Fruit fly (Drosophila melanogaster) whole organism, wandering third instar larva: ENCODE measurements around the gene CG33290.

Source experiments
- CG9705 ChIP-seq: fragments of 200-800 bp; sonication (Bioruptor generic); optimal IDR thresholded peaks from 2 replicates; lab custom pipeline; 2018; ENCODE audit warnings: missing biosample characterization, mild to moderate bottlenecking, missing genetic modification characterization
- CrebA ChIP-seq: fragments of 200-800 bp; sonication (Bioruptor generic); optimal IDR thresholded peaks from 2 replicates; lab custom pipeline; 2016; ENCODE audit warnings: missing biosample characterization, mild to moderate bottlenecking, missing genetic modification characterization, borderline replicate concordance
- Dfd ChIP-seq: fragments of >200 bp; optimal IDR thresholded peaks from 2 replicates; lab custom pipeline; 2017; ENCODE audit warnings: missing biosample characterization, missing genetic modification characterization
- Dif ChIP-seq: fragments of 200-275, 200-300 bp; sonication (Bioruptor generic); optimal IDR thresholded peaks from 2 replicates; lab custom pipeline; 2018; ENCODE audit warnings: missing biosample characterization, missing genetic modification characterization; ENCODE audit not compliant: partially characterized antibody
- GATAd ChIP-seq: sonication (Bioruptor generic); optimal IDR thresholded peaks from 2 replicates; lab custom pipeline; 2016; ENCODE audit warnings: missing biosample characterization, missing genetic modification characterization
- HLH106 ChIP-seq: fragments of 200-800 bp; optimal IDR thresholded peaks from 3 replicates; lab custom pipeline; 2019; ENCODE audit warnings: missing biosample characterization, mild to moderate bottlenecking, missing genetic modification characterization, moderate library complexity
- Hnf4 ChIP-seq: fragments of 200-800 bp; sonication (Bioruptor generic); optimal IDR thresholded peaks from 2 replicates; lab custom pipeline; 2016; ENCODE audit warnings: missing biosample characterization, mild to moderate bottlenecking, missing genetic modification characterization
- Hr78 ChIP-seq: fragments of >200 bp; optimal IDR thresholded peaks from 2 replicates; lab custom pipeline; 2017; ENCODE audit warnings: missing biosample characterization, missing genetic modification characterization
- Hr83 ChIP-seq: fragments of 200-300 bp; sonication (Bioruptor generic); optimal IDR thresholded peaks from 2 replicates; lab custom pipeline; 2016; ENCODE audit warnings: missing biosample characterization, mild to moderate bottlenecking, missing genetic modification characterization, moderate library complexity; ENCODE audit not compliant: poor library complexity, severe bottlenecking
- Jra ChIP-seq: sonication (Bioruptor generic); optimal IDR thresholded peaks from 2 replicates; lab custom pipeline; 2016; ENCODE audit warnings: missing biosample characterization, missing genetic modification characterization
- Myc ChIP-seq: fragments of >200 bp; optimal IDR thresholded peaks from 2 replicates; lab custom pipeline; 2017
- N ChIP-seq: fragments of >200 bp; optimal IDR thresholded peaks from 2 replicates; lab custom pipeline; 2018; ENCODE audit warnings: missing biosample characterization, missing external identifiers, missing genetic modification characterization
- OdsH ChIP-seq: fragments of 200-800 bp; sonication (Bioruptor generic); optimal IDR thresholded peaks from 2 replicates; lab custom pipeline; 2016; ENCODE audit warnings: missing biosample characterization, mild to moderate bottlenecking, missing genetic modification characterization
- Rel ChIP-seq, 2 experiments: fragments of 200-800 bp; sonication (Bioruptor generic) in 1 of 2; optimal IDR thresholded peaks; 2 replicates in 1 of 2; 3 replicates in 1 of 2; lab custom pipeline; 2016 to 2019; ENCODE audit warnings: mild to moderate bottlenecking in 2 of 2, missing biosample characterization in 2 of 2, missing genetic modification characterization in 2 of 2, moderate library complexity in 1 of 2
- Sp1 ChIP-seq: fragments of 200-800 bp; sonication (Bioruptor generic); optimal IDR thresholded peaks from 3 replicates; lab custom pipeline; 2019; ENCODE audit warnings: missing biosample characterization, mild to moderate bottlenecking, missing genetic modification characterization, moderate library complexity
- Vsx2 ChIP-seq: fragments of 200-300, 225-300 bp; sonication (Bioruptor generic); optimal IDR thresholded peaks from 2 replicates; lab custom pipeline; 2018; ENCODE audit warnings: missing biosample characterization, missing genetic modification characterization; ENCODE audit not compliant: partially characterized antibody
- br ChIP-seq: fragments of 200-800 bp; sonication (Bioruptor generic); optimal IDR thresholded peaks from 2 replicates; lab custom pipeline; 2016; ENCODE audit warnings: missing biosample characterization, missing genetic modification characterization
- dl ChIP-seq, 2 experiments: fragments of 175-275, 200-275 bp in 1 of 2; fragments of 200-275 bp in 1 of 2; sonication (Bioruptor generic); optimal IDR thresholded peaks; lab custom pipeline; 2018; ENCODE audit warnings: mild to moderate bottlenecking in 2 of 2, missing biosample characterization in 2 of 2, missing genetic modification characterization in 2 of 2, moderate library complexity in 2 of 2; ENCODE audit not compliant: partially characterized antibody in 2 of 2, insufficient read depth in 1 of 2
- dsf ChIP-seq: sonication (Bioruptor generic); optimal IDR thresholded peaks from 2 replicates; lab custom pipeline; 2016; ENCODE audit warnings: missing biosample characterization, missing genetic modification characterization, borderline replicate concordance
- ey ChIP-seq: fragments of 200-800 bp; sonication (Bioruptor generic); optimal IDR thresholded peaks from 2 replicates; lab custom pipeline; 2016; ENCODE audit warnings: missing biosample characterization, missing genetic modification characterization
- foxo ChIP-seq, 2 experiments: fragments of 200-800 bp; sonication (Bioruptor generic); optimal IDR thresholded peaks; 2 replicates in 1 of 2; 3 replicates in 1 of 2; lab custom pipeline; 2016 to 2017; ENCODE audit warnings: missing biosample characterization in 2 of 2, missing genetic modification characterization in 2 of 2
- fru ChIP-seq: fragments of 200-800 bp; sonication (Bioruptor generic); optimal IDR thresholded peaks from 3 replicates; lab custom pipeline; 2016; ENCODE audit warnings: missing biosample characterization, mild to moderate bottlenecking, missing genetic modification characterization
- h ChIP-seq: fragments of 200-800 bp; sonication (Bioruptor generic); optimal IDR thresholded peaks from 3 replicates; lab custom pipeline; 2016; ENCODE audit warnings: missing biosample characterization, mild to moderate bottlenecking, missing genetic modification characterization
- lola ChIP-seq: fragments of >200 bp; optimal IDR thresholded peaks from 2 replicates; lab custom pipeline; 2017; ENCODE audit warnings: missing biosample characterization, missing genetic modification characterization
- psq ChIP-seq: fragments of 200-800 bp; sonication (Bioruptor generic); optimal IDR thresholded peaks from 3 replicates; lab custom pipeline; 2017; ENCODE audit warnings: missing biosample characterization, mild to moderate bottlenecking, missing genetic modification characterization, moderate library complexity
- rgr ChIP-seq: fragments of 200-800 bp; sonication (Bioruptor generic); optimal IDR thresholded peaks from 3 replicates; lab custom pipeline; 2016; ENCODE audit warnings: missing biosample characterization, mild to moderate bottlenecking, missing genetic modification characterization
- sage ChIP-seq: fragments of 200-800 bp; sonication (Bioruptor generic); optimal IDR thresholded peaks from 2 replicates; lab custom pipeline; 2016; ENCODE audit warnings: missing biosample characterization, mild to moderate bottlenecking, missing genetic modification characterization
- sv ChIP-seq: fragments of 200-800 bp; sonication (Bioruptor generic); optimal IDR thresholded peaks from 3 replicates; lab custom pipeline; 2016; ENCODE audit warnings: missing biosample characterization, missing genetic modification characterization
- tai ChIP-seq: sonication (Bioruptor generic); optimal IDR thresholded peaks from 2 replicates; lab custom pipeline; 2016; ENCODE audit warnings: missing biosample characterization, missing genetic modification characterization
- usp ChIP-seq: fragments of >200 bp; optimal IDR thresholded peaks from 2 replicates; lab custom pipeline; 2017; ENCODE audit warnings: missing biosample characterization, missing genetic modification characterization
- woc ChIP-seq: sonication (Bioruptor generic); optimal IDR thresholded peaks from 2 replicates; lab custom pipeline; 2016; ENCODE audit warnings: missing biosample characterization, mild to moderate bottlenecking, missing genetic modification characterization

The CG33290 gene

DNA sequence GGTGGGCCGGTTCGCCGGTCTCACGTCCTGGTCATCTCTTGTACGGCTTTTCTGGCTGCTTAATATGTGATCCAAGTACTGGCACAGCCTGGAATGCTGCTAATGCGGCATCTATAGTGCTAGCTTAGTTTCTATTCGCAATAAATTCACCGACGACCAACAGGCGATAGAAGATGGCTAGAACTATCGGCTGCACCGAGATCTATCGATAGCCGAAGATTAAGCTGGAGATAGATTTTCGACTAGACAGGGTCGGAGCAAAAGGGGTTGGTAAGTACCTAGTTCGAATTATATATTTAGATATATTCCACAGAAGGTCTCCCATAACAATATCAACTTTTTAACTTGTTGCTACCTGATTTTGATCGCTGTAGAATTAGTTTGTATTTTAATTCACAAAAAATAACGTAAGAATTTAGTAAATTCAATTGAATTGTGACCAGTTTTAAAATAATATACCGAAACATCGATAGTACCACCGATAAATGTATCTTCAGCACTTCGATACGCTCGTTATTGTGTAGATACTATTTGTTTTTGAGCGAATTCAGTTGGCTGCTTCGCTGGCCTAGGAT, 34.7 kb upstream of the CG33290 start, which contains the start of the genes Glg1 and M6:
Gene Glg1 (minus strand): TSS at position 185 of the 575 bp plus-strand sequence.
Gene M6 (plus strand): TSS at position 499 of the 575 bp plus-strand sequence.
- TF ChIP-seq CG9705 (GFP tag; lab: Kevin White, UChicago) (peak; percentile 56), lola (GFP tag; lab: Kevin White, UChicago) (no peak), Hr78 (GFP tag; lab: Kevin White, UChicago) (no peak), HLH106 (tag; lab: Kevin White, UChicago) (peak; percentile 66), woc (GFP tag; lab: Kevin White, UChicago) (peak; percentile 88), Hr83 (GFP tag; lab: Kevin White, UChicago) (peak; percentile 64), foxo (GFP tag; optimal IDR thresholded peaks at IDR 0.05; lab: Kevin White, UChicago) (peak in 1 of 2 experiments; percentile 79), tai (GFP tag; lab: Kevin White, UChicago) (no peak), N (GFP tag; lab: Kevin White, UChicago) (no peak), Jra (GFP tag; lab: Kevin White, UChicago) (peak; percentile 60), Vsx2 (GFP tag; lab: Kevin White, UChicago) (no peak), sv (GFP tag; lab: Kevin White, UChicago) (peak; percentile 57), br (GFP tag; lab: Kevin White, UChicago) (peak; percentile 67), fru (GFP tag; lab: Kevin White, UChicago) (peak; percentile 73), h (GFP tag; lab: Kevin White, UChicago) (peak; percentile 82), Sp1 (GFP tag; lab: Kevin White, UChicago) (peak; percentile 57), Myc (lab: Kevin White, UChicago) (peak; percentile 25), rgr (GFP tag; lab: Kevin White, UChicago) (peak; percentile 75), dsf (GFP tag; lab: Kevin White, UChicago) (peak; percentile 31), Hnf4 (GFP tag; lab: Kevin White, UChicago) (peak; percentile 77), GATAd (GFP tag; lab: Kevin White, UChicago) (no peak), psq (GFP tag; lab: Kevin White, UChicago) (peak; percentile 59), Dfd (GFP tag; lab: Kevin White, UChicago) (no peak), ey (GFP tag; lab: Kevin White, UChicago) (peak; percentile 72), OdsH (peak; percentile 59)
- TF ChIP-seq, all 38 proteins: peak for 18

DNA sequence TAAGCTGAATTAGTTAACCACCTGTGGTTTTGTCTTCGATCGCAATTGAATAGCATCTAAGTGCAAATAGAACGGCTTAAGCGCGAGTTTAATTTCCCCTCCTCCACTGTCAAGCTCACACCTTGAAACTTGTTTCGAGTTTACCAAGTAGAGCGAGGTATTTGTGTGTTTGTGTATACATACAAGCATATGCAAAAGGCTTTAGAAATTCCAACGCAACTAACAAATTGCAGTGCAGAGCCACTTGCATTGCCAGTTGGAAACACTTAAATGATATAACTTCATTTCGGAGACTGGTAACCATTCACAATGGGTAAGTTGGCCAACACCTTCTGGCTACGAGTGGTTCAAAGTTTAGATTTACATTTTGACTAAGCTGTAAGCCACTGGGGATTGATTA, 34.2 kb upstream of the CG33290 start:
- no peak for TF ChIP-seq Rel (GFP tag; optimal IDR thresholded peaks at IDR 0.05; lab: Kevin White, UChicago)
- no peak for TF ChIP-seq Rel (tag; optimal IDR thresholded peaks at IDR 0.05; lab: Kevin White, UChicago)
- no peak for TF ChIP-seq fru (GFP tag; lab: Kevin White, UChicago)
- TF ChIP-seq usp (GFP tag; lab: Kevin White, UChicago) = no peak
- no peak for TF ChIP-seq dl (GFP tag; optimal IDR thresholded peaks at IDR 0.05; lab: Kevin White, UChicago; ENCODE audit: insufficient read depth in 1 of 2, partially characterized antibody in 2 of 2)
- no peak for TF ChIP-seq Dfd (GFP tag; lab: Kevin White, UChicago)
- TF ChIP-seq sage (GFP tag; lab: Kevin White, UChicago) = no peak
- no peak for TF ChIP-seq ey (GFP tag; lab: Kevin White, UChicago)
- no peak for TF ChIP-seq CrebA
- TF ChIP-seq Myc (lab: Kevin White, UChicago) = no peak
- no peak for TF ChIP-seq Sp1 (GFP tag; lab: Kevin White, UChicago)
- no peak for TF ChIP-seq Dif
- no peak for TF ChIP-seq tai (GFP tag; lab: Kevin White, UChicago)
- no peak for TF ChIP-seq Hnf4 (GFP tag; lab: Kevin White, UChicago)
- no peak for TF ChIP-seq N (GFP tag; lab: Kevin White, UChicago)

dm6 chr3L:21508621-21509020, 33.5 kb upstream of the CG33290 start:
- no peak for TF ChIP-seq Rel (GFP tag; optimal IDR thresholded peaks at IDR 0.05; lab: Kevin White, UChicago)
- TF ChIP-seq Rel (tag; optimal IDR thresholded peaks at IDR 0.05; lab: Kevin White, UChicago) = no peak
- no peak for TF ChIP-seq Hr83 (GFP tag; lab: Kevin White, UChicago)
- TF ChIP-seq rgr (GFP tag; lab: Kevin White, UChicago) = no peak
- TF ChIP-seq sv (GFP tag; lab: Kevin White, UChicago) = no peak
